Worm (Caenorhabditis elegans) whole organism, L4 larva: ENCODE data around the gene str-228.

Experiments
- F37D6.2 ChIP-seq: sonication (generic microtip); optimal IDR thresholded peaks from 2 replicates; lab custom pipeline; 2016; ENCODE audit warnings: mild to moderate bottlenecking, missing genetic modification characterization, missing compliant biosample characterization
- R02D3.7 ChIP-seq: fragments of 150-350 bp; sonication (generic microtip); optimal IDR thresholded peaks from 3 replicates; lab custom pipeline; 2014; ENCODE audit warnings: missing biosample characterization, missing genetic modification characterization
- Y105C5A.15 ChIP-seq: fragments of 200-800 bp; sonication (Bioruptor generic); IDR thresholded peaks from 2 replicates; pipeline ENCODE4 v1.3.6; 2022; ENCODE audit warnings: missing genetic modification characterization, missing compliant biosample characterization
- Y48G9A.11 ChIP-seq: fragments of 200-800 bp; sonication (Bioruptor generic); IDR thresholded peaks from 2 replicates; pipeline ENCODE4 v1.3.6; 2022; ENCODE audit warnings: missing genetic modification reagents, missing genetic modification characterization, missing compliant biosample characterization
- ZK337.2 ChIP-seq: fragments of 200-800 bp; sonication (Bioruptor generic); IDR thresholded peaks from 2 replicates; pipeline ENCODE4 v1.3.6; 2022; ENCODE audit warnings: missing genetic modification reagents, missing genetic modification characterization, missing compliant biosample characterization
- aha-1 ChIP-seq: fragments of 150-350 bp; peaks from one replicate; lab custom pipeline; 2014; ENCODE audit warnings: missing biosample characterization, missing genetic modification characterization
- ama-1 ChIP-seq: fragments of 150-350 bp; optimal IDR thresholded peaks from 2 replicates; lab custom pipeline; 2014; ENCODE audit warnings: inconsistent platforms, mixed read lengths
- arid-1 ChIP-seq: fragments of 200-800 bp; sonication (Bioruptor generic); conservative IDR thresholded peaks from 2 replicates; pipeline ENCODE4 v1.3.6; 2022; ENCODE audit warnings: missing genetic modification reagents, missing genetic modification characterization, missing compliant biosample characterization
- ceh-32 ChIP-seq: sonication (generic microtip); optimal IDR thresholded peaks from 2 replicates; lab custom pipeline; 2016; ENCODE audit warnings: mild to moderate bottlenecking, missing genetic modification characterization, missing compliant biosample characterization; ENCODE audit not compliant: poor library complexity
- daf-8 ChIP-seq: fragments of 200-800 bp; sonication (Bioruptor generic); IDR thresholded peaks from 2 replicates; pipeline ENCODE4 v1.3.6; 2022; ENCODE audit warnings: missing genetic modification characterization, missing compliant biosample characterization
- duxl-1 ChIP-seq: sonication (generic microtip); optimal IDR thresholded peaks from 2 replicates; lab custom pipeline; 2016; ENCODE audit warnings: mild to moderate bottlenecking, missing genetic modification characterization, moderate library complexity, missing compliant biosample characterization; ENCODE audit not compliant: poor library complexity
- egl-43 ChIP-seq: fragments of 200-800 bp; sonication (Bioruptor generic); IDR thresholded peaks from 2 replicates; pipeline ENCODE4 v1.3.6; 2022; ENCODE audit warnings: missing genetic modification reagents, missing genetic modification characterization, missing compliant biosample characterization
- fkh-10 ChIP-seq: fragments of 150-350 bp; optimal IDR thresholded peaks from 2 replicates; lab custom pipeline; 2014; ENCODE audit warnings: missing biosample characterization, missing genetic modification reagents, missing genetic modification characterization
- fos-1 ChIP-seq: fragments of 150-350 bp; optimal IDR thresholded peaks from 2 replicates; lab custom pipeline; 2014; ENCODE audit warnings: missing biosample characterization, missing genetic modification characterization
- hif-1 ChIP-seq, 2 experiments: sonication (generic microtip); optimal IDR thresholded peaks; 2 replicates each; lab custom pipeline; 2016 to 2017; ENCODE audit warnings: missing compliant biosample characterization in 2 of 2, missing genetic modification characterization in 2 of 2, missing genetic modification reagents in 2 of 2, missing genotype in 2 of 2, mild to moderate bottlenecking in 1 of 2
- hlh-11 ChIP-seq: fragments of 200-800 bp; sonication (Bioruptor generic); optimal IDR thresholded peaks from 2 replicates; lab custom pipeline; 2018; ENCODE audit warnings: mild to moderate bottlenecking, missing genetic modification characterization, missing compliant biosample characterization
- hmg-1.1 ChIP-seq: fragments of 200-800 bp; sonication (Bioruptor generic); IDR thresholded peaks from 2 replicates; pipeline ENCODE4 v1.3.6; 2022; ENCODE audit warnings: missing genetic modification reagents, missing genetic modification characterization, missing compliant biosample characterization
- jun-1 ChIP-seq: fragments of 150-350 bp; optimal IDR thresholded peaks from 2 replicates; lab custom pipeline; 2014; ENCODE audit warnings: missing biosample characterization, missing genetic modification reagents, missing genetic modification characterization
- lin-39 ChIP-seq: fragments of 150-350 bp; optimal IDR thresholded peaks from 2 replicates; lab custom pipeline; 2014; ENCODE audit warnings: missing biosample characterization, missing genetic modification reagents, missing genetic modification characterization
- lsy-2 ChIP-seq, 2 experiments: fragments of 150-350 bp in 1 of 2; sonication (generic microtip) in 1 of 2; optimal IDR thresholded peaks; 2 replicates each; lab custom pipeline; 2014 to 2017; ENCODE audit warnings: missing biosample characterization in 2 of 2, missing genetic modification characterization in 2 of 2
- madf-9 ChIP-seq: fragments of 200-800 bp; sonication (Bioruptor generic); conservative IDR thresholded peaks from 2 replicates; pipeline ENCODE4 v1.3.6; 2022; ENCODE audit warnings: missing genetic modification reagents, missing genetic modification characterization, missing compliant biosample characterization
- mep-1 ChIP-seq: fragments of 150-350 bp; sonication (generic microtip); optimal IDR thresholded peaks from 3 replicates; lab custom pipeline; 2014; ENCODE audit warnings: missing biosample characterization, missing genetic modification characterization
- mxl-3 ChIP-seq: fragments of 200-800 bp; sonication (Bioruptor generic); optimal IDR thresholded peaks from 2 replicates; lab custom pipeline; 2018; ENCODE audit warnings: mild to moderate bottlenecking, missing genetic modification characterization, missing compliant biosample characterization
- nhr-28 ChIP-seq: fragments of 150-350 bp; optimal IDR thresholded peaks from 2 replicates; lab custom pipeline; 2014; ENCODE audit warnings: missing biosample characterization, missing genetic modification characterization
- nhr-48 ChIP-seq: sonication (generic microtip); optimal IDR thresholded peaks from 2 replicates; lab custom pipeline; 2016; ENCODE audit warnings: mild to moderate bottlenecking, missing genetic modification characterization, missing compliant biosample characterization
- nhr-6 ChIP-seq: fragments of 150-350 bp; optimal IDR thresholded peaks from 2 replicates; lab custom pipeline; 2014; ENCODE audit warnings: missing biosample characterization, missing genetic modification characterization
- saeg-2 ChIP-seq: fragments of 200-800 bp; sonication (Bioruptor generic); IDR thresholded peaks from 2 replicates; pipeline ENCODE4 v1.3.6; 2022; ENCODE audit warnings: missing genetic modification reagents, missing genetic modification characterization, missing compliant biosample characterization
- set-16 ChIP-seq: fragments of 200-800 bp; sonication (Bioruptor generic); IDR thresholded peaks from 2 replicates; pipeline ENCODE4 v1.3.6; 2022; ENCODE audit warnings: missing genetic modification reagents, missing genetic modification characterization, missing compliant biosample characterization
- snpc-4 ChIP-seq: fragments of 150-350 bp; optimal IDR thresholded peaks from 2 replicates; lab custom pipeline; 2014; ENCODE audit warnings: missing biosample characterization, missing genetic modification characterization
- spr-3 ChIP-seq: fragments of 200-800 bp; sonication (Bioruptor generic); optimal IDR thresholded peaks from 2 replicates; lab custom pipeline; 2018; ENCODE audit warnings: mild to moderate bottlenecking, missing genetic modification characterization, missing compliant biosample characterization
- unc-130 ChIP-seq: sonication (generic microtip); optimal IDR thresholded peaks from 2 replicates; lab custom pipeline; 2016; ENCODE audit warnings: missing genetic modification reagents, missing genetic modification characterization, missing compliant biosample characterization
- unc-39 ChIP-seq: sonication (generic microtip); optimal IDR thresholded peaks from 2 replicates; lab custom pipeline; 2017; ENCODE audit warnings: missing biosample characterization, missing genetic modification characterization
- zag-1 ChIP-seq: fragments of 150-350 bp; optimal IDR thresholded peaks from 2 replicates; lab custom pipeline; 2014; ENCODE audit warnings: missing biosample characterization, missing genetic modification characterization
- ztf-7 ChIP-seq: fragments of 150-350 bp; optimal IDR thresholded peaks from 2 replicates; lab custom pipeline; 2014; ENCODE audit warnings: missing biosample characterization, missing genetic modification characterization

The str-228 gene

DNA sequence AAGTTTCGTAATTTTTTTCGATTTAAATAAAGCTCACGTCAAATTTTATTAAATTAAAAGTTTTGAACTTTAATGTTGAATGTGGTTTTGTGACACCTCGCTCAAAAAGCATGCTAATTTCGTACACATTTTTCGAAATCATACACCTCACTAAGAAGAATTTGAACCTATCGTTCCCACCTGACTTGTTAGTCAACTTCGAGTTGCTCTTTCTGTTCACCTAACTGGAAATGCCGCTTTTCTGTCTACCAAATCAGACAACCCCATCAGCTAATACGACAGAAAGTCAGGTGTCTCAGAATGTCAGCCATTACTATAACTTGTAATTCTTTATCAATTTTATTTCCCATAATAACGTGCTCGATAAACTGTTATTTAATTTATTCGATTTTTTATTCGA, 20.4 kb downstream of the str-228 start, which contains the start of gene srbc-66:
Gene srbc-66, plus strand, starts transcription at position 301 of the 400 bp plus-strand sequence.
- no peak for TF ChIP-seq lin-39 (tag; lab: Kevin White, UChicago)
- TF ChIP-seq ceh-32 (tag; lab: Kevin White, UChicago), result no peak
- TF ChIP-seq lsy-2 (tag; optimal IDR thresholded peaks at IDR 0.05; lab: Kevin White, UChicago), result no peak
- no peak for TF ChIP-seq snpc-4
- TF ChIP-seq unc-130 (GFP tag; lab: Kevin White, UChicago), result no peak
- no peak for TF ChIP-seq Y48G9A.11 (GFP tag; lab: Robert Waterston, UW)
- TF ChIP-seq ztf-7 (tag; lab: Kevin White, UChicago), result no peak
- no peak for TF ChIP-seq arid-1 (GFP tag; lab: Robert Waterston, UW)
- TF ChIP-seq madf-9, result no peak
- TF ChIP-seq nhr-48 (tag; lab: Kevin White, UChicago), result no peak

- TF ChIP-seq daf-8 (GFP tag; lab: Robert Waterston, UW), result no peak
- TF ChIP-seq saeg-2 (GFP tag; lab: Robert Waterston, UW), result no peak
- no peak for TF ChIP-seq unc-39 (tag; lab: Kevin White, UChicago)
- TF ChIP-seq mxl-3 (GFP tag; lab: Kevin White, UChicago), result no peak
- no peak for TF ChIP-seq zag-1 (tag; lab: Kevin White, UChicago)
- TF ChIP-seq fos-1 (tag; lab: Kevin White, UChicago), result no peak
- TF ChIP-seq nhr-28 (tag; lab: Kevin White, UChicago), result no peak
- no peak for TF ChIP-seq fkh-10 (GFP tag; lab: Kevin White, UChicago)
- no peak for TF ChIP-seq hlh-11 (tag; lab: Kevin White, UChicago)
- TF ChIP-seq Y105C5A.15 (GFP tag; lab: Robert Waterston, UW), result no peak
- no peak for TF ChIP-seq jun-1 (tag; lab: Kevin White, UChicago)
- TF ChIP-seq, all 104 proteins: peak for 0
These were observed 25.3 kb downstream of the str-228 start, which contains the start of gene nhr-221 for ce11 chrV:3535260-3535659. nhr-221 (minus strand) TSS chrV:3535360.

DNA sequence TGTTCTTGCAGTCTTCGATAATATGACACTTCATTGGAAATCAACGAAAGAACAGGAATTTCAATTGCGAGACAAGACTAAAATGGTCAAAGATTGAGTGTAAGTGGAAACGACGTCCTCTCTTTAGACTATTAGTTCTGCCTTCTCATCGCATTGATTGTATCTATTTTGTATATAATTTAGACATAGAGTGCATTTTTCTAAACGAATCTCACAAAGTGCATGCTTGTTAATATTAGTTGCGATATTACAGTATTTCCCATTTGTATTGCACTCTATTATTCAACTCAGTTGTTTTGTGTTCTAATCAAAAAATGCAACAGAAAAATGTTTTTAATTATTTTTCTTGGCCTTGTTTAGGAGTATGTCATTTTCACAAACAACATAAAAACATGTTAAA, 28.3 kb downstream of the str-228 start, which contains the start of gene nhr-93:
Gene nhr-93, minus strand, starts transcription at position 101 of the 400 bp plus-strand sequence.
- TF ChIP-seq hif-1 (tag; optimal IDR thresholded peaks at IDR 0.05; lab: Kevin White, UChicago) (no peak), R02D3.7 (tag; lab: Kevin White, UChicago) (no peak), egl-43 (GFP tag; lab: Robert Waterston, UW) (no peak), unc-39 (tag; lab: Kevin White, UChicago) (no peak), mep-1 (tag; lab: Kevin White, UChicago) (no peak), madf-9 (no peak), duxl-1 (no peak), lsy-2 (tag; optimal IDR thresholded peaks at IDR 0.05; lab: Kevin White, UChicago) (no peak), fkh-10 (GFP tag; lab: Kevin White, UChicago) (no peak), F37D6.2 (tag; lab: Kevin White, UChicago) (no peak), nhr-6 (tag; lab: Kevin White, UChicago) (no peak), aha-1 (tag; lab: Kevin White, UChicago) (no peak), daf-8 (GFP tag; lab: Robert Waterston, UW) (no peak), spr-3 (GFP tag; lab: Kevin White, UChicago) (no peak), hmg-1.1 (GFP tag; lab: Robert Waterston, UW) (no peak), ama-1 (no peak), set-16 (GFP tag; lab: Robert Waterston, UW) (no peak)

ce11 chrV:3541117-3541516, 31.1 kb downstream of the str-228 start, which contains the start of gene srbc-67:
srbc-67 (minus strand) TSS chrV:3541217.
- no peak for TF ChIP-seq ZK337.2 (GFP tag; lab: Robert Waterston, UW)
- TF ChIP-seq aha-1 (tag; lab: Kevin White, UChicago), result peak; percentile 29
